Fruit fly (Drosophila melanogaster): ENCODE data around the gene CG18787.
"Not testable (repeated sequence)": the region's sequence is repeated elsewhere in the genome, so short reads cannot be mapped to it uniquely, and the experiment has no call there.

The CG18787 gene

dm6 chr2L:11999240-11999704 lies at the start of gene CG18787, which contains the start of gene Nfs1:
Gene CG18787 (minus strand): TSS chr2L:11999340.
Gene Nfs1 (plus strand): TSS chr2L:11999654.
- not testable (repeated sequence) for TF ChIP-seq psq, BEAF-32, CG8944 (GFP tag; optimal IDR thresholded peaks at IDR 0.05)

dm6 chr2L:12048723-12049122 lies 49.6 kb upstream of the CG18787 start, which contains the start of gene Plzf:
Gene Plzf (minus strand): TSS chr2L:12048918.
- TF ChIP-seq aop (GFP tag; IDR thresholded peaks at IDR 0.05) (no peak), Hsf (GFP tag; optimal IDR thresholded peaks at IDR 0.05) (no peak), Lhr (GFP tag; optimal IDR thresholded peaks at IDR 0.05) (no peak), GATAe (GFP tag; conservative IDR thresholded peaks at IDR 0.05) (no peak), CG14710 (tag; optimal IDR thresholded peaks at IDR 0.05) (peak; percentile 36), Hmr (GFP tag; optimal IDR thresholded peaks at IDR 0.05) (no peak), chn (GFP tag; optimal IDR thresholded peaks at IDR 0.05) (no peak), CG1024 (GFP tag; IDR thresholded peaks at IDR 0.05) (no peak), CG14014 (GFP tag; IDR thresholded peaks at IDR 0.05) (no peak), CG6765 (GFP tag; optimal IDR thresholded peaks at IDR 0.05) (no peak), CG18599 (GFP tag; optimal IDR thresholded peaks at IDR 0.05) (no peak), Nf-YB (GFP tag; optimal IDR thresholded peaks at IDR 0.05) (no peak), sr (GFP tag; IDR thresholded peaks at IDR 0.05) (no peak), E2f2 (GFP tag; IDR thresholded peaks at IDR 0.05) (peak; percentile 19; the same call in 1 of the 2 replicates), MESR4 (GFP tag; optimal IDR thresholded peaks at IDR 0.05) (peak; percentile 22), CG2712 (tag; optimal IDR thresholded peaks at IDR 0.05) (no peak), sc (optimal IDR thresholded peaks at IDR 0.05) (no peak), sc (GFP tag; optimal IDR thresholded peaks at IDR 0.05) (no peak), Ada2b (GFP tag; IDR thresholded peaks at IDR 0.05) (no peak), CG2120 (GFP tag; optimal IDR thresholded peaks at IDR 0.05) (no peak), gfzf (GFP tag; optimal IDR thresholded peaks at IDR 0.05) (peak; percentile 57), CG11504 (tag; optimal IDR thresholded peaks at IDR 0.05) (no peak), slp2 (GFP tag; optimal IDR thresholded peaks at IDR 0.05) (no peak), mam (GFP tag; optimal IDR thresholded peaks at IDR 0.05) (no peak), CG2116 (GFP tag; optimal IDR thresholded peaks at IDR 0.05) (peak; percentile 1), ab (GFP tag; optimal IDR thresholded peaks at IDR 0.05) (no peak), CG4854 (GFP tag; optimal IDR thresholded peaks at IDR 0.05) (no peak), jumu (GFP tag; optimal IDR thresholded peaks at IDR 0.05) (no peak), CG8388 (GFP tag; optimal IDR thresholded peaks at IDR 0.05) (no peak), CG7271 (tag; optimal IDR thresholded peaks at IDR 0.05) (no peak), Myb (GFP tag; optimal IDR thresholded peaks at IDR 0.05) (peak; percentile 85), CG12744 (GFP tag; optimal IDR thresholded peaks at IDR 0.05) (no peak), Poxn (GFP tag; IDR thresholded peaks at IDR 0.05) (no peak), crp (GFP tag; optimal IDR thresholded peaks at IDR 0.05) (peak; percentile 59 to 91), YL-1 (GFP tag; optimal IDR thresholded peaks at IDR 0.05) (peak; percentile 14), Sry-β (GFP tag; optimal IDR thresholded peaks at IDR 0.05) (no peak), CG10274 (GFP tag; optimal IDR thresholded peaks at IDR 0.05) (no peak), sisA (GFP tag; IDR thresholded peaks at IDR 0.05) (no peak), Dll (GFP tag; IDR thresholded peaks at IDR 0.05; ENCODE audit: partially characterized antibody) (peak; percentile 19; the same call in 1 of the 4 replicates), Med (GFP tag) (no peak), CG13287 (GFP tag; IDR thresholded peaks at IDR 0.05; ENCODE audit: partially characterized antibody) (peak; percentile 47), Dip2 (GFP tag; IDR thresholded peaks at IDR 0.05) (no peak), NK7.1 (GFP tag; optimal IDR thresholded peaks at IDR 0.05) (no peak), CG5953 (GFP tag; IDR thresholded peaks at IDR 0.05) (no peak), odd (GFP tag; optimal IDR thresholded peaks at IDR 0.05) (no peak), CG7372 (GFP tag; IDR thresholded peaks at IDR 0.05) (no peak)

Data from whole organism, embryonic.